Worm (Caenorhabditis elegans): ENCODE measurements around the gene ZK688.12.

Gene ZK688.12

DNA sequence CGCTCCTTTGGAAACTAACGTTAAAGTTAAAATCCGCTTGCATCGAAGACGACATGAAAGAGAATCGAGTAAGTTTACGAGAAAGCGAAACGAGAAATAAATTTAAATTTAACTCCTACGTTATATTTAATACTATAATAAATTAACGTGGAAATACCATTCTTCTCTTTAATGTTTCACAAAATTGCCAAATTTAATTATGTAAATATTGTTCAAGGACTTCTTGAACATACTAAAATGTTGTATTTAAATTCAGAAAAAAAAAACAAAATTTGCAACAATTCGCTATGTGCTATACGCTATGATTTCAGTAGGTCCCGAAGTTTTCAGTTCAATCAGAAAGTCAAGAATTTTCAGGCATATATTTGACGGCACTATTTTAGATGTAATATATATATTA, 16.5 kb downstream of the ZK688.12 start, which contains the start of gene ZK688.10:
Gene ZK688.10 (minus strand): TSS at position 101 of the 400 bp plus-strand sequence.
- TF ChIP-seq nhr-28 (tag; optimal IDR thresholded peaks at IDR 0.05) (no peak), ceh-28 (tag; optimal IDR thresholded peaks at IDR 0.05) (no peak), nhr-23 (tag; optimal IDR thresholded peaks at IDR 0.05) (no peak), fkh-10 (GFP tag; optimal IDR thresholded peaks at IDR 0.05) (no peak), elt-3 (tag; optimal IDR thresholded peaks at IDR 0.05) (no peak), ceh-9 (tag; optimal IDR thresholded peaks at IDR 0.05) (no peak), zag-1 (tag; optimal IDR thresholded peaks at IDR 0.05) (no peak), nhr-12 (tag; optimal IDR thresholded peaks at IDR 0.05) (no peak), lsy-12 (tag; optimal IDR thresholded peaks at IDR 0.05) (no peak), eor-1 (tag; optimal IDR thresholded peaks at IDR 0.05) (no peak), lin-39 (tag; optimal IDR thresholded peaks at IDR 0.05) (no peak), fkh-2 (tag; optimal IDR thresholded peaks at IDR 0.05) (no peak), egl-27 (tag; optimal IDR thresholded peaks at IDR 0.05) (no peak)

DNA sequence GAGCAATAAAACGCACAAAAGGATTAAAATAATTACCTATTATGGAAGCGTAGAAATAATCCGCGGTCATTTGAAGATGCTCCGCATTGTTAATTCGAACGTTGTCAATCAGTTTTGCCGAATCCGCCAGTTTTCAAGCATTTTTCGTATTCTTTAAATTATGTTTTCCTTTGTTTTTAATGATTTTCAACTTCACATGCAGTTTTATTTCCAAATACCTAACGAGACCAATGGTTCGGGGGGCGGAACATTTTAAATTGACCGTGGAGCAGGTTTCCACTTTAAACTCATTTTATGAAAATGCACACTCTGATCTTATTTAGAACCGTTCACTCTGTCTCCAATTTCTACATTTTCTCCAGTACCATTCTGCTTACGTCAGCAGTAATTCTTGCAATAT, 18.7 kb downstream of the ZK688.12 start, which contains the start of gene ZK688.4:
Gene ZK688.4 (plus strand): TSS at position 301 of the 400 bp plus-strand sequence.
- no peak for TF ChIP-seq elt-1 (tag; optimal IDR thresholded peaks at IDR 0.05)
- TF ChIP-seq zag-1 (tag; optimal IDR thresholded peaks at IDR 0.05), result no peak
- TF ChIP-seq ztf-4 (tag; optimal IDR thresholded peaks at IDR 0.05), result no peak
- no peak for TF ChIP-seq tbx-2 (tag; optimal IDR thresholded peaks at IDR 0.05)
- no peak for TF ChIP-seq nhr-23 (tag; optimal IDR thresholded peaks at IDR 0.05)
- no peak for TF ChIP-seq nhr-28 (tag; optimal IDR thresholded peaks at IDR 0.05)
- TF ChIP-seq ceh-28 (tag; optimal IDR thresholded peaks at IDR 0.05), result no peak
- TF ChIP-seq egl-5 (tag; optimal IDR thresholded peaks at IDR 0.05), result no peak
- TF ChIP-seq unc-62 (GFP tag; optimal IDR thresholded peaks at IDR 0.05), result no peak
- no peak for TF ChIP-seq fos-1 (tag; optimal IDR thresholded peaks at IDR 0.05)
- TF ChIP-seq pha-4 (tag; optimal IDR thresholded peaks at IDR 0.05), result no peak
- no peak for TF ChIP-seq nfya-1 (tag; optimal IDR thresholded peaks at IDR 0.05; ENCODE audit: insufficient read depth)
- no peak for TF ChIP-seq pqm-1 (tag; optimal IDR thresholded peaks at IDR 0.05)
- TF ChIP-seq fkh-10 (GFP tag; optimal IDR thresholded peaks at IDR 0.05), result no peak
- no peak for TF ChIP-seq R02D3.7 (tag; optimal IDR thresholded peaks at IDR 0.05)
- TF ChIP-seq sea-2 (GFP tag; optimal IDR thresholded peaks at IDR 0.05), result no peak
- TF ChIP-seq ceh-9 (tag; optimal IDR thresholded peaks at IDR 0.05), result no peak

DNA sequence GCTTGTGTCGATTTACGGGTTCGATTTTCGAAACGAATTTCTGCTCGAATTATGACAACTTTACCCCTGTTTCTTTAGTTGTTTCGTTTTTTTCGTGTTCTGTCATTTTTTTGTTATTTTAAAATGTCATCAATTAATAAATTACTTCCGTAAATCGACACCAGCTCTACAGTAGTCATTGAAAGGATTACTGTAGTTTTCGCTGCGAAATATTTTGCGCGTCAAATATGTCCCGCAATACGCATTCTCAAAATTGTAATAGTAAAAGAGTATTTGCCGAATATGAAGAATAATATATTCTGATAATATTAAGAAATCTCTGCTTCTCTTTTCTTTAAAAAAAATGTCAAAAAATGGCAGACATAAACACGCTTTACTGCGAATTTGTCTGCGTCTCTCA, 20.2 kb downstream of the ZK688.12 start:
- TF ChIP-seq nfya-1 (tag; optimal IDR thresholded peaks at IDR 0.05; ENCODE audit: insufficient read depth) (peak; percentile 7), nhr-25 (tag; optimal IDR thresholded peaks at IDR 0.05) (no peak)

DNA sequence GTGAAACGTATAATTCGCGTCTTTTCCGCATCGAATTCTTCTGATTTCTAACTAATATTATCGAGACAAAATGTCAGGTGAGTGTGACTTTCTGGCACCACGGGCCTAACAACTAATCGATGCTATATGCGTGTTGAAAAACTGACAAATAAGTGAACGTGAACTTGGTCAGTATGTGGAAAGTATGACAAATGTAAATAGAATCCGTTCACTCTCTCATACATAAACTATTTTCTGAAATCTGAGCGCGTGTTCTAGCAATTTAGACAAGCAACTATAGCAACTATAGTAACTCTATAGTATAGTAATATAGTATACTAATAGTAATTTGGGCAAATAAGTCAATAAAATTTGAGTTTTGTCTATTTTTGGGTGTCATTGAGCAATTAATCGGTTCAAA, 21.1 kb downstream of the ZK688.12 start:
- TF ChIP-seq skn-1 (tag; optimal IDR thresholded peaks at IDR 0.05), result no peak
- TF ChIP-seq zag-1 (tag; optimal IDR thresholded peaks at IDR 0.05), result no peak
- no peak for TF ChIP-seq lin-39 (tag; optimal IDR thresholded peaks at IDR 0.05)
- no peak for TF ChIP-seq pqm-1 (tag; optimal IDR thresholded peaks at IDR 0.05)
- TF ChIP-seq ama-1 (optimal IDR thresholded peaks at IDR 0.05), result no peak
- peak; percentile 68 for TF ChIP-seq pha-4 (tag; optimal IDR thresholded peaks at IDR 0.05)

DNA sequence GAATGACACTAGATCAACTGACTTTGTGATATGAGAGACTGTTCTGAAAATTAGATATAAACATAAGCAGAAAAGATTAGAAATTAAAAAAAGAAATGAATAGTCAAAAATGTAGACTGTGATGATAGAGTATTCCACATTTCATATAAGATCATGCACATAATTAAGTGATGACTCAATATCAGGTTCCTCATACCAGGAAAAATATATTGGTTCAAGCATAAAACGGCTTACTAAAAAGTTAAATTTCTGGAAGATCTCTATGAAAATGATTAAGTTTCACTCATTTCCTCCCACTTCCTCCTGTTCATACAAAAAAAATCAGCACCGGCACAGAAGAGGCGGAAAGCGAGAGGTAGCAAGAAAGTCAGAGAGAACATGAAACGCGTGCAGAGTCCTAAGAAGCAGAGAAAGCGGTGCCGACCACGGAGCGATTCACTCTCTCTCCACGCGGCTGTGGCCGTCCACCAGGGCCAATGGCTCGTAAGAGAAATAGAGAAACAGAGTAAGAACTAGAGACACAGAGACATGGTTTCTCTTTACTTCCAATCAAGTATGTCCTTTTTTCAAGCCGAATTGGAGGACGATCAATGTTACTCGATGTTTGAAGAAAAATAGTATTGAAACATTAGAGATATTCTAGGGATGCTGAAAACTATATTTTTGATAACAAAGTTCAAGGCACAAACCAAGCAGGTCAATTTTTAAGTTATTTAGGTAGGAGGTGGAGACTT, 21.6 kb downstream of the ZK688.12 start, which contains the start of the genes ZK688.5 and fahd-1:
Gene ZK688.5 (minus strand): TSS at position 51 of the 734 bp plus-strand sequence.
Gene fahd-1 (plus strand): TSS at position 684 of the 734 bp plus-strand sequence.
- TF ChIP-seq elt-3 (tag; optimal IDR thresholded peaks at IDR 0.05) (no peak), nhr-25 (tag; optimal IDR thresholded peaks at IDR 0.05) (peak; percentile 91), nhr-12 (tag; optimal IDR thresholded peaks at IDR 0.05) (no peak), nhr-67 (tag; optimal IDR thresholded peaks at IDR 0.05) (no peak), lin-39 (tag; optimal IDR thresholded peaks at IDR 0.05) (peak; percentile 86), mdl-1 (tag; optimal IDR thresholded peaks at IDR 0.05) (peak; percentile 51), mml-1 (tag; optimal IDR thresholded peaks at IDR 0.05) (no peak), unc-62 (GFP tag; optimal IDR thresholded peaks at IDR 0.05) (no peak), fos-1 (tag; optimal IDR thresholded peaks at IDR 0.05) (no peak), sea-2 (GFP tag; optimal IDR thresholded peaks at IDR 0.05) (no peak), fkh-10 (GFP tag; optimal IDR thresholded peaks at IDR 0.05) (no peak), nhr-23 (tag; optimal IDR thresholded peaks at IDR 0.05) (peak; percentile 66), tbx-2 (tag; optimal IDR thresholded peaks at IDR 0.05) (no peak), lin-15B (tag; optimal IDR thresholded peaks at IDR 0.05) (peak; percentile 69), ztf-11 (tag; optimal IDR thresholded peaks at IDR 0.05) (no peak), fkh-2 (tag; optimal IDR thresholded peaks at IDR 0.05) (no peak), skn-1 (tag; optimal IDR thresholded peaks at IDR 0.05) (no peak), ceh-9 (tag; optimal IDR thresholded peaks at IDR 0.05) (no peak), elt-1 (tag; optimal IDR thresholded peaks at IDR 0.05) (no peak), ztf-4 (tag; optimal IDR thresholded peaks at IDR 0.05) (no peak), ceh-16 (tag; optimal IDR thresholded peaks at IDR 0.05) (no peak), daf-12 (tag; optimal IDR thresholded peaks at IDR 0.05) (no peak), ceh-28 (tag; optimal IDR thresholded peaks at IDR 0.05) (peak; percentile 66), ZK546.5 (tag; optimal IDR thresholded peaks at IDR 0.05) (no peak), lsy-12 (tag; optimal IDR thresholded peaks at IDR 0.05) (peak; percentile 68), jun-1 (tag; optimal IDR thresholded peaks at IDR 0.05) (peak; percentile 50), snpc-4 (tag; optimal IDR thresholded peaks at IDR 0.05) (peak; percentile 47), ama-1 (optimal IDR thresholded peaks at IDR 0.05) (peak; percentile 56), R02D3.7 (tag; optimal IDR thresholded peaks at IDR 0.05) (peak; percentile 34), hmg-11 (tag; optimal IDR thresholded peaks at IDR 0.05) (peak; percentile 77), nfya-1 (tag; optimal IDR thresholded peaks at IDR 0.05; ENCODE audit: insufficient read depth) (peak; percentile 88), zag-1 (tag; optimal IDR thresholded peaks at IDR 0.05) (no peak), elt-2 (tag; optimal IDR thresholded peaks at IDR 0.05) (peak; percentile 59), pha-4 (tag; optimal IDR thresholded peaks at IDR 0.05) (peak; percentile 80)

Data from whole organism, L3 larva.